Fruit fly (Drosophila melanogaster) Kc167 (cell line): ENCODE results near the gene CG17600.

Experiments
- Myc ChIP-seq: fragments of >200 bp; optimal IDR thresholded peaks from 2 replicates; lab custom pipeline; 2017; ENCODE audit warnings: missing external identifiers
- Sin3A ChIP-seq: fragments of >200 bp; optimal IDR thresholded peaks from 2 replicates; lab custom pipeline; 2018; ENCODE audit warnings: missing external identifiers
- h ChIP-seq: fragments of >200 bp; optimal IDR thresholded peaks from 3 replicates; lab custom pipeline; 2018; ENCODE audit warnings: missing external identifiers
- insv ChIP-seq: fragments of >200 bp; optimal IDR thresholded peaks from 3 replicates; lab custom pipeline; 2018; ENCODE audit warnings: missing external identifiers
- psq ChIP-seq: fragments of >200 bp; optimal IDR thresholded peaks from 2 replicates; lab custom pipeline; 2017; ENCODE audit warnings: missing external identifiers
- ttk ChIP-seq: sonication (Bioruptor generic); optimal IDR thresholded peaks from 2 replicates; lab custom pipeline; 2017; ENCODE audit warnings: missing external identifiers

Gene CG17600

dm6 chrX:22544222-22544621, 29.2 kb downstream of the CG17600 start, which contains the start of gene Cluap1:
TSS of gene Cluap1 (minus strand) at chrX:22544322.
- TF ChIP-seq Myc (lab: Kevin White, UChicago) (no peak), ttk (lab: Kevin White, UChicago) (no peak), h (lab: Kevin White, UChicago) (no peak), insv (no peak), psq (lab: Kevin White, UChicago) (no peak), Sin3A (lab: Kevin White, UChicago) (no peak)

- TF ChIP-seq insv (no peak), Myc (lab: Kevin White, UChicago) (no peak), ttk (lab: Kevin White, UChicago) (no peak), Sin3A (lab: Kevin White, UChicago) (no peak), h (lab: Kevin White, UChicago) (no peak), psq (lab: Kevin White, UChicago) (no peak)
These were observed 29.7 kb downstream of the CG17600 start for dm6 chrX:22544660-22545059.

DNA sequence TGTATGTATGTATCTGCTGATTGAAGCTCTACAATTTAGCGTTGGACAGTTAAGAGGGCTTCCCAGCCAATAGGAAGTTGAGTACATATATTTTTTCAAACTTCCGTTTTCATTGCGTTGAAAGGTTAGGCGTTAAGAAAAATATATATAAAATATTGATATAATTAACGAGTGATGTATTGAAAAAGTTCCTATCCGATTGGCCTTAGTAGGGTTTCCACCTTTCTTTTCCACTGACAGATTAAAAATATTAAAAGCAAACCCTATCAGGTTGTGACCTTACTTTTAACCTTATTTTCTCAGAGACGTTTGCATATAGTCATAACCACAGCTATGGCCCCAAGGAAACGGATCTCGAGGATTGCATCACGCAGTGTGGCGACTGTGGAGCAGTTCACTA, 31.8 kb downstream of the CG17600 start, which contains the start of gene CG17601:
CG17601 (plus strand) TSS at position 301 of the 400 bp plus-strand sequence.
- TF ChIP-seq Sin3A (lab: Kevin White, UChicago) = no peak
- TF ChIP-seq ttk (lab: Kevin White, UChicago) = no peak
- TF ChIP-seq Myc (lab: Kevin White, UChicago) = no peak
- no peak for TF ChIP-seq psq (lab: Kevin White, UChicago)
- no peak for TF ChIP-seq h (lab: Kevin White, UChicago)
- no peak for TF ChIP-seq insv

- TF ChIP-seq Sin3A (lab: Kevin White, UChicago) = no peak
- no peak for TF ChIP-seq psq (lab: Kevin White, UChicago)
- no peak for TF ChIP-seq h (lab: Kevin White, UChicago)
- no peak for TF ChIP-seq insv
- no peak for TF ChIP-seq Myc (lab: Kevin White, UChicago)
- TF ChIP-seq ttk (lab: Kevin White, UChicago) = no peak
These were observed 59.4 kb downstream of the CG17600 start for dm6 chrX:22574362-22574761.

- TF ChIP-seq Myc (lab: Kevin White, UChicago) (no peak), Sin3A (lab: Kevin White, UChicago) (no peak), insv (no peak), ttk (lab: Kevin White, UChicago) (no peak), h (lab: Kevin White, UChicago) (no peak), psq (lab: Kevin White, UChicago) (no peak)
These were observed 60.1 kb downstream of the CG17600 start for dm6 chrX:22575082-22575481.

- TF ChIP-seq Sin3A (lab: Kevin White, UChicago) (no peak), h (lab: Kevin White, UChicago) (no peak), insv (no peak), psq (lab: Kevin White, UChicago) (no peak), Myc (lab: Kevin White, UChicago) (no peak), ttk (lab: Kevin White, UChicago) (no peak)
These were observed 67.9 kb downstream of the CG17600 start for dm6 chrX:22582909-22583308.
